Fruit fly (Drosophila melanogaster) whole organism, prepupa: ENCODE data around the gene Glut3.

Experiments used
- Blimp-1 ChIP-seq: fragments of 200-800 bp; sonication (Bioruptor generic); optimal IDR thresholded peaks from 3 replicates; lab custom pipeline; 2017; ENCODE audit warnings: missing biosample characterization, missing genetic modification characterization, mild to moderate bottlenecking, moderate library complexity, missing genetic modification reagents
- CG10631 ChIP-seq: fragments of 200-800 bp; sonication (Bioruptor generic); optimal IDR thresholded peaks from 2 replicates; lab custom pipeline; 2016; ENCODE audit warnings: missing biosample characterization, missing genetic modification characterization
- CG10669 ChIP-seq: fragments of 200-800 bp; sonication (Bioruptor generic); optimal IDR thresholded peaks from 3 replicates; lab custom pipeline; 2018; ENCODE audit warnings: missing biosample characterization, mild to moderate bottlenecking, missing genetic modification characterization, moderate library complexity
- CG11294 ChIP-seq: fragments of 200-800 bp; sonication (Bioruptor generic); IDR thresholded peaks from 2 replicates; pipeline ENCODE4 v1.3.6; 2022; ENCODE audit warnings: missing biosample characterization, missing genetic modification characterization
- CG11902 ChIP-seq: fragments of 200-800 bp; sonication (Bioruptor generic); optimal IDR thresholded peaks from 3 replicates; lab custom pipeline; 2016; ENCODE audit warnings: missing biosample characterization, missing genetic modification characterization
- CG15336 ChIP-seq: fragments of 200-800 bp; sonication (Bioruptor generic); IDR thresholded peaks from 2 replicates; pipeline ENCODE4 v1.3.6; 2022; ENCODE audit warnings: missing biosample characterization, missing genetic modification characterization
- CG1621 ChIP-seq: fragments of 200-800 bp; sonication (Bioruptor generic); optimal IDR thresholded peaks from 3 replicates; lab custom pipeline; 2018; ENCODE audit warnings: missing biosample characterization, mild to moderate bottlenecking, missing genetic modification characterization
- CG16779 ChIP-seq: fragments of 200-800 bp; sonication (Bioruptor generic); optimal IDR thresholded peaks from 3 replicates; lab custom pipeline; 2017; ENCODE audit warnings: missing biosample characterization, mild to moderate bottlenecking, missing genetic modification characterization
- CG3032 ChIP-seq: fragments of 200-800 bp; optimal IDR thresholded peaks from 2 replicates; lab custom pipeline; 2019; ENCODE audit warnings: missing biosample characterization, mild to moderate bottlenecking, missing genetic modification characterization, moderate library complexity
- CG3919 ChIP-seq: fragments of 200-800 bp; sonication (Bioruptor generic); optimal IDR thresholded peaks from 3 replicates; lab custom pipeline; 2016; ENCODE audit warnings: missing biosample characterization, missing genetic modification characterization
- CG4318 ChIP-seq: fragments of 200-800 bp; sonication (Bioruptor generic); optimal IDR thresholded peaks from 3 replicates; lab custom pipeline; 2017; ENCODE audit warnings: missing biosample characterization, mild to moderate bottlenecking, missing genetic modification characterization
- CG6163 ChIP-seq: fragments of 200-800 bp; sonication (Bioruptor generic); IDR thresholded peaks from 3 replicates; pipeline ENCODE4 v1.3.6; 2022; ENCODE audit warnings: missing biosample characterization, missing genetic modification characterization
- CG6276 ChIP-seq: fragments of 200-800 bp; sonication (Bioruptor generic); optimal IDR thresholded peaks from 2 replicates; lab custom pipeline; 2017; ENCODE audit warnings: missing biosample characterization, mild to moderate bottlenecking, missing genetic modification characterization
- CG6808 ChIP-seq: fragments of 200-800 bp; sonication (Bioruptor generic); optimal IDR thresholded peaks from 3 replicates; lab custom pipeline; 2017; ENCODE audit warnings: missing biosample characterization, missing genetic modification characterization, mild to moderate bottlenecking, moderate library complexity, missing genetic modification reagents
- CG6854 ChIP-seq: fragments of 200-800 bp; sonication (Bioruptor generic); optimal IDR thresholded peaks from 2 replicates; lab custom pipeline; 2017; ENCODE audit warnings: missing biosample characterization, mild to moderate bottlenecking, missing genetic modification characterization
- CG7368 ChIP-seq: fragments of 200-800 bp; sonication (Bioruptor generic); optimal IDR thresholded peaks from 3 replicates; lab custom pipeline; 2016; ENCODE audit warnings: missing biosample characterization, missing genetic modification characterization
- CG8632 ChIP-seq: fragments of 200-800 bp; sonication (Bioruptor generic); optimal IDR thresholded peaks from 3 replicates; lab custom pipeline; 2016; ENCODE audit warnings: missing biosample characterization, missing genetic modification characterization
- Eip78C ChIP-seq: fragments of 200-800 bp; sonication (Bioruptor generic); peaks from one replicate; lab custom pipeline; 2016; ENCODE audit warnings: missing biosample characterization, missing genetic modification characterization
- Ets96B ChIP-seq: fragments of 200-800 bp; optimal IDR thresholded peaks from 2 replicates; lab custom pipeline; 2019; ENCODE audit warnings: missing biosample characterization, mild to moderate bottlenecking, missing genetic modification characterization, moderate library complexity
- Hr39 ChIP-seq: fragments of 200-800 bp; sonication (Bioruptor generic); optimal IDR thresholded peaks from 2 replicates; lab custom pipeline; 2016; ENCODE audit warnings: missing biosample characterization, missing genetic modification characterization
- Hr4 ChIP-seq: fragments of 200-800 bp; sonication (Bioruptor generic); optimal IDR thresholded peaks from 3 replicates; lab custom pipeline; 2016; ENCODE audit warnings: missing biosample characterization, missing genetic modification characterization
- Lpt ChIP-seq: fragments of 200-800 bp; sonication (Bioruptor generic); optimal IDR thresholded peaks from 3 replicates; lab custom pipeline; 2016; ENCODE audit warnings: missing biosample characterization, missing genetic modification characterization
- Smox ChIP-seq: fragments of 200-800 bp; sonication (Bioruptor generic); optimal IDR thresholded peaks from 3 replicates; lab custom pipeline; 2016; ENCODE audit warnings: missing biosample characterization, missing genetic modification characterization
- Sox102F ChIP-seq: fragments of 200-800 bp; sonication (Bioruptor generic); optimal IDR thresholded peaks from 2 replicates; lab custom pipeline; 2016; ENCODE audit warnings: missing biosample characterization, mild to moderate bottlenecking, missing genetic modification characterization
- Sox15 ChIP-seq: fragments of 200-800 bp; sonication (Bioruptor generic); optimal IDR thresholded peaks from 3 replicates; lab custom pipeline; 2016; ENCODE audit warnings: missing biosample characterization, missing genetic modification characterization
- acj6 ChIP-seq: fragments of 200-800 bp; sonication (Bioruptor generic); optimal IDR thresholded peaks from 3 replicates; lab custom pipeline; 2016; ENCODE audit warnings: missing biosample characterization, missing genetic modification characterization
- cyc ChIP-seq: fragments of 200-800 bp; sonication (Bioruptor generic); optimal IDR thresholded peaks from 3 replicates; lab custom pipeline; 2016; ENCODE audit warnings: missing biosample characterization, missing genetic modification characterization
- eg ChIP-seq: fragments of 200-800 bp; sonication (Bioruptor generic); IDR thresholded peaks from 3 replicates; pipeline ENCODE4 v1.3.6; 2022; ENCODE audit warnings: missing biosample characterization, missing genetic modification characterization
- esn ChIP-seq: fragments of 200-800 bp; sonication (Bioruptor generic); optimal IDR thresholded peaks from 2 replicates; lab custom pipeline; 2016; ENCODE audit warnings: missing biosample characterization, mild to moderate bottlenecking, missing genetic modification characterization, moderate library complexity
- fd59A ChIP-seq: fragments of 200-800 bp; sonication (Bioruptor generic); optimal IDR thresholded peaks from 2 replicates; lab custom pipeline; 2017; ENCODE audit warnings: missing biosample characterization, mild to moderate bottlenecking, missing genetic modification characterization, missing genetic modification reagents
- fd85E ChIP-seq: fragments of 200-800 bp; sonication (Bioruptor generic); optimal IDR thresholded peaks from 3 replicates; lab custom pipeline; 2016; ENCODE audit warnings: missing biosample characterization, missing genetic modification characterization
- pdm3 ChIP-seq: fragments of 200-800 bp; sonication (Bioruptor generic); optimal IDR thresholded peaks from 3 replicates; lab custom pipeline; 2016; ENCODE audit warnings: missing biosample characterization, missing genetic modification characterization
- salr ChIP-seq, 2 experiments: fragments of 200-800 bp; sonication (Bioruptor generic); optimal IDR thresholded peaks; 3 replicates each; lab custom pipeline; 2016 to 2018; ENCODE audit warnings: missing biosample characterization in 2 of 2, missing genetic modification characterization in 2 of 2, mild to moderate bottlenecking in 1 of 2
- spab ChIP-seq: fragments of 200-800 bp; sonication (Bioruptor generic); optimal IDR thresholded peaks from 2 replicates; lab custom pipeline; 2017; ENCODE audit warnings: missing biosample characterization, mild to moderate bottlenecking, missing genetic modification characterization, missing genetic modification reagents
- ss ChIP-seq, 2 experiments: fragments of 200-800 bp; sonication (Bioruptor generic); optimal IDR thresholded peaks; 2 replicates in 1 of 2; 3 replicates in 1 of 2; lab custom pipeline; 2017 to 2018; ENCODE audit warnings: mild to moderate bottlenecking in 2 of 2, missing biosample characterization in 2 of 2, missing genetic modification characterization in 2 of 2, moderate library complexity in 1 of 2
- svp ChIP-seq: fragments of 200-800 bp; sonication (Bioruptor generic); peaks from one replicate; lab custom pipeline; 2016; ENCODE audit warnings: missing biosample characterization, missing genetic modification characterization
- topi ChIP-seq: fragments of 200-800 bp; sonication (Bioruptor generic); optimal IDR thresholded peaks from 3 replicates; lab custom pipeline; 2016; ENCODE audit warnings: missing biosample characterization, missing genetic modification characterization
- vri ChIP-seq: fragments of 200-800 bp; sonication (Bioruptor generic); optimal IDR thresholded peaks from 3 replicates; lab custom pipeline; 2016; ENCODE audit warnings: missing biosample characterization, mild to moderate bottlenecking, missing genetic modification characterization

Glut3 gene

DNA sequence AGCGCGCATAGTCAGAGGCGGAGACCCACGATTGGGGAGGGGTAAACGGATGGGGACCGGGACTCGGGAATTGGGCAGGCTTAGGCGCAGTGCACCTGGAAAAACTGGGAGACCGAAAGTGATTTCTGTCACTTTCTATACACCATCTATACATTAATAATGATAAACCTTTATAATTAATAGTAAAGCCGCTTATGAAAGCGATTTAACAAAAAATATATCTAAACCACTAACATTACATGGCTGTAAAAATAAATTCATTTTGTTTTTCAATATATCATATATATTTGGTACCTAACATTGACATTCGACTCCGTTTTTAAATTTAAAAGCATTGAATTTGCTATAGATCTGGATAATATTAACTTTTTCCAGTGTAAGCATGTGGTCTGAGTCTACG is 12.9 kb downstream of the Glut3 start:
- TF ChIP-seq CG10669 (GFP tag; lab: Kevin White, UChicago) (peak; percentile 2), Hr39 (no peak), spab (GFP tag; lab: Kevin White, UChicago) (peak; percentile 21), svp (GFP tag; lab: Kevin White, UChicago) (peak; percentile 11), CG6808 (GFP tag; lab: Kevin White, UChicago) (peak; percentile 29), Ets96B (tag; lab: Kevin White, UChicago) (peak; percentile 16), pdm3 (GFP tag; lab: Kevin White, UChicago) (no peak), acj6 (GFP tag; lab: Kevin White, UChicago) (no peak)

DNA sequence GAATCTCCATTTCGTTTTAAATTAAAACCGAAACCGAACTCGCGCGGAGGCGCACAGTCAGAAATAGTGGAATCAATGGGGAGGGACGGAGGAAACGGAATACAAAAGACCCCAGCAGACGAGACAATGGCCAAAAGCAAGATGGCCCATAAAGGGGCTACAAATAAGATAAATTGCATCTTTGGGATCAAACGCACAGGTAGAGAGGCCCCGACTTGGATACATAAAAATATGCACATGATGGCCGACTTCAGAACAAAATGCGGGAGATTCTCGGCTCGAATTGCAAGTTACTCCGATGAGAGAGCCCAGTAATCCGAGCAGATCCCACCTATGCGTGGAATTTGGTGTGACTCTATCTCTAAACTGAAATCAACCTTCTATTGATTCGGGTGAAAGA is 13.3 kb downstream of the Glut3 start:
- no peak for TF ChIP-seq vri (GFP tag; lab: Kevin White, UChicago)
- TF ChIP-seq CG6808 (GFP tag; lab: Kevin White, UChicago), result no peak
- TF ChIP-seq CG6854, result no peak
- no peak for TF ChIP-seq Hr4 (GFP tag; lab: Kevin White, UChicago)
- no peak for TF ChIP-seq Sox102F (GFP tag; lab: Kevin White, UChicago)
- TF ChIP-seq eg (GFP tag; lab: Robert Waterston, UW), result no peak
- no peak for TF ChIP-seq Eip78C
- no peak for TF ChIP-seq CG6163
- TF ChIP-seq CG10669 (GFP tag; lab: Kevin White, UChicago), result no peak
- TF ChIP-seq Smox, result no peak
- no peak for TF ChIP-seq topi (GFP tag; lab: Kevin White, UChicago)
- no peak for TF ChIP-seq CG4318 (GFP tag; lab: Kevin White, UChicago)
- no peak for TF ChIP-seq Lpt (GFP tag; lab: Kevin White, UChicago)
- no peak for TF ChIP-seq Sox15 (GFP tag; lab: Kevin White, UChicago)
- TF ChIP-seq esn (GFP tag; lab: Kevin White, UChicago), result no peak
- TF ChIP-seq CG16779 (tag; lab: Kevin White, UChicago), result no peak
- no peak for TF ChIP-seq Ets96B (tag; lab: Kevin White, UChicago)
- no peak for TF ChIP-seq CG3032 (tag; lab: Kevin White, UChicago)
- no peak for TF ChIP-seq CG7368
- no peak for TF ChIP-seq CG1621 (tag; lab: Kevin White, UChicago)

DNA sequence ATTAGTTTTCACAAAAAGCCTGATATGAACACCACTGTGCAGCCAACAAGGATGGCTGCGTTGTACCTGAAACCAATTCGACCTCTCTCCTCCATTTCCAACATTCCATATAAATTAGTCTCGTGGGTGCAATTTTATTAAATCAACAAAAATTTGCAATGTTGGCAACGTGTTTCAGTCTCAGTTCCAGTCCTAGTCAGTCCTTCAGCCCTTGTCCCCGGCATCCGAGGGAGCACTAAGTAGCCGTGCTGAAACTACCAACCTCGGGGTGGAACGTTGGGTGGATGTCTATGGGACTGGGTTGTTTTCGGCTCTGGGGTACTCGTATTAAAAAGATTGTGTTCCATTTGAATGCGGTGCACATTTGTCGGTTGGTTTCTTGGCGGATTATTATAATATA is 16.0 kb downstream of the Glut3 start:
- TF ChIP-seq CG6276 (no peak), CG15336 (GFP tag; lab: Robert Waterston, UW) (no peak), CG16779 (tag; lab: Kevin White, UChicago) (no peak), CG3032 (tag; lab: Kevin White, UChicago) (no peak), cyc (no peak), CG3919 (GFP tag; lab: Kevin White, UChicago) (no peak), CG11294 (GFP tag; lab: Robert Waterston, UW) (no peak), salr (GFP tag; optimal IDR thresholded peaks at IDR 0.05; lab: Kevin White, UChicago) (no peak), fd59A (GFP tag; lab: Kevin White, UChicago) (no peak), Sox15 (GFP tag; lab: Kevin White, UChicago) (no peak)

DNA sequence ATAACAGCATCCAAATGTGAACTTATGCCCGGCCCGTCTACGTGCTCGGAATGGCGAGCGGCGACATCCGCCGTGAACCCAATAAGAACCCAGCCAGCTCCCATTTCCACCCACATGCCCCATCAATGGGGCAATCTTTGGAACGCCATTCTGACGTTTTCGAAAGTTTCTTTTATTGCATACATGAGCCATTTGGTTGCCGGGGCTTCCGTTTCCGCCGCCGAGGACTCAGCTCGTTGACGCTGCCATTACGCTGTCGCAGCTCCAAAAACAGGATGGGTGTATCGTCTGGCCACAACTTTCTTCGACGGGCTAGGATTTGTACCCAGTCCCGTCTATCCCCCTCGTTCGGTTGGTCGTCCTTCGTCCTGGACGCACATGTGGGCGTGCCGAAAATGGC is 18.0 kb downstream of the Glut3 start:
- no peak for TF ChIP-seq Sox15 (GFP tag; lab: Kevin White, UChicago)
- TF ChIP-seq CG11902 (GFP tag; lab: Kevin White, UChicago), result no peak

DNA sequence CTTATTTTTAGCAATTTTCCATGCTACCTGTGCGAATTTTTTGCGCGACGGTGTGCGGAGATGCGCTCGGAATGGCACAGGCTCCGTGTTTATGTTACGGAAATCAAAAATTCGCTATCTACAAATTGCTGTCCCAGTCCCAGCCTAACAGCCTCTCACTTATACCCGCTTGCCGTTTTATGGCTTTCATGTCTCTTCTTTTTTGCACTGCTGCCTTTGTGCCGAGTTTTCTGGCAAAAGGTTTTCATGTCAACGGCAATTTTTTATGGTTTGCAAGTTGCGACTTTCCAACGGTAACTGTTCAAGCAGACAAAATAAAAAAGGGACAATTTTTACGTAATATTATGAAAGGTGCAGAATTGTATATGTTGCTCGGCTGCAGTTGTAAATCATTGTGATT is 22.8 kb downstream of the Glut3 start:
- no peak for TF ChIP-seq Hr39
- TF ChIP-seq CG4318 (GFP tag; lab: Kevin White, UChicago), result no peak
- no peak for TF ChIP-seq CG6854
- no peak for TF ChIP-seq ss (GFP tag; optimal IDR thresholded peaks at IDR 0.05; lab: Kevin White, UChicago)
- no peak for TF ChIP-seq salr (GFP tag; optimal IDR thresholded peaks at IDR 0.05; lab: Kevin White, UChicago)
- no peak for TF ChIP-seq Sox15 (GFP tag; lab: Kevin White, UChicago)
- no peak for TF ChIP-seq CG10631 (GFP tag; lab: Kevin White, UChicago)
- TF ChIP-seq Blimp-1 (GFP tag; lab: Kevin White, UChicago), result no peak
- TF ChIP-seq Hr4 (GFP tag; lab: Kevin White, UChicago), result no peak
- TF ChIP-seq fd85E (GFP tag; lab: Kevin White, UChicago), result no peak
- TF ChIP-seq CG6808 (GFP tag; lab: Kevin White, UChicago), result no peak
- TF ChIP-seq CG7368, result no peak
- TF ChIP-seq CG8632, result no peak
- no peak for TF ChIP-seq Ets96B (tag; lab: Kevin White, UChicago)
